Worm (Caenorhabditis elegans): ENCODE data around the gene npr-11.

The npr-11 gene

ce11 chrX:1213136-1213535 lies 42.3 kb downstream of the npr-11 start:
- no peak for TF ChIP-seq lsy-2 (tag; optimal IDR thresholded peaks at IDR 0.05)
- TF ChIP-seq nhr-77 (tag; optimal IDR thresholded peaks at IDR 0.05), result no peak
- TF ChIP-seq aly-2 (tag; optimal IDR thresholded peaks at IDR 0.05), result no peak
- no peak for TF ChIP-seq Y55F3AM.14 (GFP tag; optimal IDR thresholded peaks at IDR 0.05)
- TF ChIP-seq ceh-16 (tag; optimal IDR thresholded peaks at IDR 0.05), result no peak
- TF ChIP-seq mdl-1 (tag; optimal IDR thresholded peaks at IDR 0.05), result no peak
- no peak for TF ChIP-seq elt-1 (tag; optimal IDR thresholded peaks at IDR 0.05)
- no peak for TF ChIP-seq sma-9 (GFP tag; optimal IDR thresholded peaks at IDR 0.05)
- no peak for TF ChIP-seq sma-9 (tag; optimal IDR thresholded peaks at IDR 0.05)
- no peak for TF ChIP-seq ceh-82 (tag; optimal IDR thresholded peaks at IDR 0.05)
- TF ChIP-seq gmeb-1 (tag; optimal IDR thresholded peaks at IDR 0.05), result no peak
- no peak for TF ChIP-seq nhr-129 (tag; optimal IDR thresholded peaks at IDR 0.05)
- no peak for TF ChIP-seq nhr-12 (tag; optimal IDR thresholded peaks at IDR 0.05)
- no peak for TF ChIP-seq alr-1 (tag; optimal IDR thresholded peaks at IDR 0.05)
- no peak for TF ChIP-seq mab-5 (tag; optimal IDR thresholded peaks at IDR 0.05)
- no peak for TF ChIP-seq unc-55 (GFP tag; optimal IDR thresholded peaks at IDR 0.05)
- no peak for TF ChIP-seq ztf-11 (tag; optimal IDR thresholded peaks at IDR 0.05)

- TF ChIP-seq unc-55 (GFP tag; optimal IDR thresholded peaks at IDR 0.05) (no peak), mdl-1 (tag; optimal IDR thresholded peaks at IDR 0.05) (no peak), alr-1 (tag; optimal IDR thresholded peaks at IDR 0.05) (no peak), blmp-1 (tag; optimal IDR thresholded peaks at IDR 0.05; ENCODE audit: insufficient read depth) (no peak), ama-1 (optimal IDR thresholded peaks at IDR 0.05) (no peak), lin-13 (GFP tag; optimal IDR thresholded peaks at IDR 0.05) (no peak), dmd-4 (tag; optimal IDR thresholded peaks at IDR 0.05) (no peak), egl-27 (tag; optimal IDR thresholded peaks at IDR 0.05) (no peak), nhr-21 (tag; optimal IDR thresholded peaks at IDR 0.05) (no peak), ztf-11 (tag; optimal IDR thresholded peaks at IDR 0.05) (no peak), nhr-10 (tag; optimal IDR thresholded peaks at IDR 0.05) (no peak), sma-3 (GFP tag; optimal IDR thresholded peaks at IDR 0.05) (no peak), Y55F3AM.14 (GFP tag; optimal IDR thresholded peaks at IDR 0.05) (no peak), nhr-6 (tag; optimal IDR thresholded peaks at IDR 0.05) (no peak), gmeb-1 (tag; optimal IDR thresholded peaks at IDR 0.05) (no peak), elt-3 (tag; optimal IDR thresholded peaks at IDR 0.05) (no peak), sma-9 (GFP tag; optimal IDR thresholded peaks at IDR 0.05) (no peak), sma-9 (tag; optimal IDR thresholded peaks at IDR 0.05) (no peak), nhr-11 (tag; optimal IDR thresholded peaks at IDR 0.05) (no peak)
Measured at ce11 chrX:1209096-1209495, 46.4 kb downstream of the npr-11 start, which contains the start of gene C46H3.1. Gene C46H3.1, plus strand, starts transcription at chrX:1209396.

ce11 chrX:1207915-1208314 lies 47.5 kb downstream of the npr-11 start:
- TF ChIP-seq skn-1 (tag; optimal IDR thresholded peaks at IDR 0.05) (no peak), sma-3 (GFP tag; optimal IDR thresholded peaks at IDR 0.05) (no peak), R02D3.7 (tag; optimal IDR thresholded peaks at IDR 0.05) (no peak), lin-13 (GFP tag; optimal IDR thresholded peaks at IDR 0.05) (no peak), mdl-1 (tag; optimal IDR thresholded peaks at IDR 0.05) (no peak), ztf-11 (tag; optimal IDR thresholded peaks at IDR 0.05) (no peak), unc-39 (tag; optimal IDR thresholded peaks at IDR 0.05) (no peak), unc-55 (GFP tag; optimal IDR thresholded peaks at IDR 0.05) (no peak), blmp-1 (tag; optimal IDR thresholded peaks at IDR 0.05; ENCODE audit: insufficient read depth) (no peak), mbf-1 (tag; optimal IDR thresholded peaks at IDR 0.05) (no peak), sem-4 (tag; optimal IDR thresholded peaks at IDR 0.05) (no peak), lin-39 (tag; optimal IDR thresholded peaks at IDR 0.05) (no peak), F13H6.1 (tag; optimal IDR thresholded peaks at IDR 0.05) (no peak)

ce11 chrX:1206029-1206428 lies 49.4 kb downstream of the npr-11 start, which contains the start of gene T13G4.7:
Gene T13G4.7, minus strand, starts transcription at chrX:1206129.
- TF ChIP-seq nhr-11 (tag; optimal IDR thresholded peaks at IDR 0.05) (no peak), ZK546.5 (tag; optimal IDR thresholded peaks at IDR 0.05) (no peak), egl-27 (tag; optimal IDR thresholded peaks at IDR 0.05) (no peak)

- TF ChIP-seq ceh-82 (tag; optimal IDR thresholded peaks at IDR 0.05) (no peak), unc-39 (tag; optimal IDR thresholded peaks at IDR 0.05) (no peak), ztf-11 (tag; optimal IDR thresholded peaks at IDR 0.05) (no peak)
Measured at ce11 chrX:1202638-1203037, 52.8 kb downstream of the npr-11 start.

All from whole organism, L2 larva.